Worm (Caenorhabditis elegans): ENCODE measurements around the gene lips-9.

- TF ChIP-seq lin-39 (tag; optimal IDR thresholded peaks at IDR 0.05) (no peak), nhr-237 (tag; optimal IDR thresholded peaks at IDR 0.05) (no peak), snpc-4 (tag; optimal IDR thresholded peaks at IDR 0.05) (no peak), nhr-23 (tag; optimal IDR thresholded peaks at IDR 0.05) (no peak), R02D3.7 (tag; optimal IDR thresholded peaks at IDR 0.05) (no peak), nhr-129 (tag; optimal IDR thresholded peaks at IDR 0.05) (no peak), egl-27 (tag; optimal IDR thresholded peaks at IDR 0.05) (no peak), crh-2 (tag; optimal IDR thresholded peaks at IDR 0.05) (no peak), ama-1 (optimal IDR thresholded peaks at IDR 0.05) (no peak)
Observed at ce11 chrII:12925551-12925950, 9.6 kb downstream of the lips-9 start, which contains the start of gene F58G1.8.

All from whole organism, L2 larva.